Worm (Caenorhabditis elegans): Measurements from ENCODE around the gene cest-16.
A peak's percentile ranks its signal among the peaks of the same experiment; 100 is the strongest.

The cest-16 gene

DNA sequence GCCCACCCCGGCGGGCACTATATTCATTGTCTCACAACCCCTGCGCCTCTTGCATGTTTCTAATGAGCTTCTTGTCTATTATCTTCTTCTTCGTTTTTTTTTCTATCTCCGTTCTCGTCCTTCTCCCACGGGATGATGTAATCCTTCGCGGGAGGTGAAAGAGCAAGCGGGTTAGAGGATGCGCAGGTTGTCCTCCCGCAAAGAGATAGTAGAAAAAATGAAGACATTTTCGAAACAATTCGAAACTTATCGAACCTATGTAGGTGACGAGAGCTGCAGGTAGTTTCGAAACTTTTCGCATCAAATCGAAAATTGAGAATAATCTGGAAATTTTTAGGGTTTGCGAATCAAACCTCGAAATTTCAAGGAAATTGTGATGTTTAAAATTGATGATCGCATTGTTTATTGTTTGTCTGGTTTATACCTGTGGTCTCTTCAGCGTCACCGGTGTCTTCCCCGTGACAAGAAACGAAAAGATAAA, 49.4 kb upstream of the cest-16 start (continued):
- TF ChIP-seq nhr-6 (tag; optimal IDR thresholded peaks at IDR 0.05) = no peak
- TF ChIP-seq attf-4 (tag; optimal IDR thresholded peaks at IDR 0.05) = no peak
- no peak for TF ChIP-seq ctbp-1 (GFP tag; IDR thresholded peaks at IDR 0.05)
- TF ChIP-seq daf-16 (GFP tag; optimal IDR thresholded peaks at IDR 0.05) = no peak
- peak; percentile 84 for TF ChIP-seq daf-16 (tag; optimal IDR thresholded peaks at IDR 0.05)
- TF ChIP-seq unc-39 (tag; optimal IDR thresholded peaks at IDR 0.05) = no peak
- no peak for TF ChIP-seq aly-2 (tag; optimal IDR thresholded peaks at IDR 0.05)
- no peak for TF ChIP-seq dmd-8 (GFP tag; IDR thresholded peaks at IDR 0.05)
- TF ChIP-seq skn-1 (tag; optimal IDR thresholded peaks at IDR 0.05) = no peak
- peak in 1 of 2 experiments; percentile 52 for TF ChIP-seq mdl-1 (tag; optimal IDR thresholded peaks at IDR 0.05)
- TF ChIP-seq vab-7 (GFP tag; IDR thresholded peaks at IDR 0.05) = no peak
- no peak for TF ChIP-seq spr-1 (tag; optimal IDR thresholded peaks at IDR 0.05)
- no peak for TF ChIP-seq Y5F2A.4 (GFP tag; optimal IDR thresholded peaks at IDR 0.05)
- TF ChIP-seq fkh-10 (GFP tag; optimal IDR thresholded peaks at IDR 0.05) = no peak
- TF ChIP-seq lin-15B (tag; optimal IDR thresholded peaks at IDR 0.05) = no peak
- TF ChIP-seq pqm-1 (tag; optimal IDR thresholded peaks at IDR 0.05) = peak; percentile 66
- TF ChIP-seq madf-9 (GFP tag; conservative IDR thresholded peaks at IDR 0.05) = no peak
- TF ChIP-seq madf-5 (GFP tag; IDR thresholded peaks at IDR 0.05) = no peak
- peak; percentile 65 for TF ChIP-seq nhr-48 (tag; optimal IDR thresholded peaks at IDR 0.05)
- TF ChIP-seq mdt-29 (GFP tag; IDR thresholded peaks at IDR 0.05) = no peak
- no peak for TF ChIP-seq Y75B8A.6 (GFP tag; IDR thresholded peaks at IDR 0.05)
- peak; percentile 54 for TF ChIP-seq hlh-30 (tag; optimal IDR thresholded peaks at IDR 0.05; ENCODE audit: insufficient read depth)
- TF ChIP-seq dpl-1 (GFP tag; optimal IDR thresholded peaks at IDR 0.05) = no peak
- TF ChIP-seq ces-1 (GFP tag; optimal IDR thresholded peaks at IDR 0.05) = no peak
- peak; percentile 41; the same call in 1 of the 2 replicates for TF ChIP-seq nhr-41 (GFP tag; IDR thresholded peaks at IDR 0.05)
- TF ChIP-seq F37D6.2 (tag; optimal IDR thresholded peaks at IDR 0.05) = no peak
- peak; percentile 71 for TF ChIP-seq tra-1 (GFP tag; IDR thresholded peaks at IDR 0.05)
- no peak for TF ChIP-seq ceh-32 (tag; optimal IDR thresholded peaks at IDR 0.05; ENCODE audit: poor library complexity)
- TF ChIP-seq snpc-1.2 (GFP tag; IDR thresholded peaks at IDR 0.05) = no peak
- TF ChIP-seq T26A8.4 (GFP tag; IDR thresholded peaks at IDR 0.05) = no peak
- TF ChIP-seq lin-29 (GFP tag; IDR thresholded peaks at IDR 0.05) = no peak
- no peak for TF ChIP-seq nhr-111 (GFP tag; optimal IDR thresholded peaks at IDR 0.05)
- no peak for TF ChIP-seq ztf-11 (tag; optimal IDR thresholded peaks at IDR 0.05)
- TF ChIP-seq dve-1 (tag; optimal IDR thresholded peaks at IDR 0.05; ENCODE audit: insufficient read depth) = peak; percentile 16
- TF ChIP-seq saeg-2 (GFP tag; IDR thresholded peaks at IDR 0.05) = no peak
- TF ChIP-seq lim-7 (GFP tag; IDR thresholded peaks at IDR 0.05) = no peak
- TF ChIP-seq spr-3 (GFP tag; optimal IDR thresholded peaks at IDR 0.05) = no peak
- TF ChIP-seq lin-39 (tag; optimal IDR thresholded peaks at IDR 0.05) = no peak
- TF ChIP-seq duxl-1 (tag; optimal IDR thresholded peaks at IDR 0.05; ENCODE audit: poor library complexity) = no peak
- TF ChIP-seq ZK337.2 (GFP tag; IDR thresholded peaks at IDR 0.05) = no peak
- no peak for TF ChIP-seq egl-27 (tag; optimal IDR thresholded peaks at IDR 0.05)
- no peak for TF ChIP-seq ceh-28 (tag; optimal IDR thresholded peaks at IDR 0.05)
- no peak for TF ChIP-seq snpc-4 (tag; optimal IDR thresholded peaks at IDR 0.05)
- no peak for TF ChIP-seq daf-8 (GFP tag; IDR thresholded peaks at IDR 0.05)
- peak; percentile 7 for TF ChIP-seq aha-1 (tag)
- no peak for TF ChIP-seq ama-1 (optimal IDR thresholded peaks at IDR 0.05)
- TF ChIP-seq php-3 (GFP tag; IDR thresholded peaks at IDR 0.05) = no peak
- no peak for TF ChIP-seq D1046.2 (GFP tag; IDR thresholded peaks at IDR 0.05)
- TF ChIP-seq gei-8 (GFP tag; optimal IDR thresholded peaks at IDR 0.05) = no peak
- TF ChIP-seq mes-2 (tag; optimal IDR thresholded peaks at IDR 0.05; ENCODE audit: poor library complexity, severe bottlenecking) = peak; percentile 32
- peak; percentile 23 for TF ChIP-seq nhr-25 (tag; optimal IDR thresholded peaks at IDR 0.05; ENCODE audit: borderline replicate concordance, insufficient read depth)
- no peak for TF ChIP-seq nhr-77 (tag; optimal IDR thresholded peaks at IDR 0.05)
